Worm (Caenorhabditis elegans): Measurements from ENCODE around the gene tag-329.
A peak's percentile ranks its signal among the peaks of the same experiment; 100 is the strongest.

The tag-329 gene

ce11 chrV:9534621-9535020 is at the start of gene tag-329:
Gene tag-329, plus strand, starts transcription at chrV:9534921.
- TF ChIP-seq egl-27 (tag; optimal IDR thresholded peaks at IDR 0.05) (no peak), unc-55 (GFP tag; optimal IDR thresholded peaks at IDR 0.05) (no peak), F13H6.1 (tag; optimal IDR thresholded peaks at IDR 0.05) (no peak), nhr-21 (tag; optimal IDR thresholded peaks at IDR 0.05) (no peak), dmd-4 (tag; optimal IDR thresholded peaks at IDR 0.05) (no peak), C34F6.9 (tag; optimal IDR thresholded peaks at IDR 0.05) (no peak), nhr-25 (tag; optimal IDR thresholded peaks at IDR 0.05) (no peak), mbf-1 (tag; optimal IDR thresholded peaks at IDR 0.05) (no peak), mdl-1 (tag; optimal IDR thresholded peaks at IDR 0.05) (no peak), nhr-237 (tag; optimal IDR thresholded peaks at IDR 0.05) (no peak)

ce11 chrV:9485508-9485907 is 49.2 kb upstream of the tag-329 start:
- TF ChIP-seq dmd-4 (tag; optimal IDR thresholded peaks at IDR 0.05): no peak
- no peak for TF ChIP-seq nhr-237 (tag; optimal IDR thresholded peaks at IDR 0.05)
- TF ChIP-seq R02D3.7 (tag; optimal IDR thresholded peaks at IDR 0.05): no peak
- TF ChIP-seq ZK546.5 (tag; optimal IDR thresholded peaks at IDR 0.05): no peak
- no peak for TF ChIP-seq unc-55 (GFP tag; optimal IDR thresholded peaks at IDR 0.05)
- no peak for TF ChIP-seq mdl-1 (tag; optimal IDR thresholded peaks at IDR 0.05)
- TF ChIP-seq ama-1 (optimal IDR thresholded peaks at IDR 0.05): no peak
- TF ChIP-seq lin-39 (tag; optimal IDR thresholded peaks at IDR 0.05): no peak
- TF ChIP-seq nhr-129 (tag; optimal IDR thresholded peaks at IDR 0.05): no peak
- no peak for TF ChIP-seq blmp-1 (tag; optimal IDR thresholded peaks at IDR 0.05; ENCODE audit: insufficient read depth)
- no peak for TF ChIP-seq nhr-23 (tag; optimal IDR thresholded peaks at IDR 0.05)
- TF ChIP-seq unc-39 (tag; optimal IDR thresholded peaks at IDR 0.05): no peak
- no peak for TF ChIP-seq elt-1 (tag; optimal IDR thresholded peaks at IDR 0.05)
- TF ChIP-seq ztf-11 (tag; optimal IDR thresholded peaks at IDR 0.05): no peak

- TF ChIP-seq alr-1 (tag; optimal IDR thresholded peaks at IDR 0.05) (no peak), fos-1 (tag; optimal IDR thresholded peaks at IDR 0.05) (peak; percentile 28), Y55F3AM.14 (GFP tag; optimal IDR thresholded peaks at IDR 0.05) (no peak)
Observed at ce11 chrV:9489411-9489810, 45.3 kb upstream of the tag-329 start, which contains the start of gene K06A4.10. Gene K06A4.10, minus strand, starts transcription at chrV:9489800.

ce11 chrV:9491440-9492160 is 43.1 kb upstream of the tag-329 start, which contains the start of gene K06A4.7:
Gene K06A4.7, minus strand, starts transcription at chrV:9491490.
- peak; percentile 35 for TF ChIP-seq fos-1 (tag; optimal IDR thresholded peaks at IDR 0.05)
- TF ChIP-seq mab-5 (tag; optimal IDR thresholded peaks at IDR 0.05): no peak
- TF ChIP-seq sem-4 (tag; optimal IDR thresholded peaks at IDR 0.05): no peak
- peak; percentile 46 for TF ChIP-seq sma-9 (GFP tag; optimal IDR thresholded peaks at IDR 0.05)
- no peak for TF ChIP-seq sma-9 (tag; optimal IDR thresholded peaks at IDR 0.05)
- no peak for TF ChIP-seq F13H6.1 (tag; optimal IDR thresholded peaks at IDR 0.05)
- TF ChIP-seq lin-39 (tag; optimal IDR thresholded peaks at IDR 0.05): no peak
- no peak for TF ChIP-seq aly-2 (tag; optimal IDR thresholded peaks at IDR 0.05)
- no peak for TF ChIP-seq nhr-6 (tag; optimal IDR thresholded peaks at IDR 0.05)
- TF ChIP-seq unc-55 (GFP tag; optimal IDR thresholded peaks at IDR 0.05): no peak
- TF ChIP-seq nhr-11 (tag; optimal IDR thresholded peaks at IDR 0.05): no peak
- no peak for TF ChIP-seq lin-11 (tag; optimal IDR thresholded peaks at IDR 0.05)
- peak; percentile 45 for TF ChIP-seq crh-2 (tag; optimal IDR thresholded peaks at IDR 0.05)
- TF ChIP-seq ztf-4 (tag; optimal IDR thresholded peaks at IDR 0.05): no peak
- TF ChIP-seq ama-1 (optimal IDR thresholded peaks at IDR 0.05): no peak
- no peak for TF ChIP-seq zag-1 (tag; optimal IDR thresholded peaks at IDR 0.05)

ce11 chrV:9492460-9492859 is 42.3 kb upstream of the tag-329 start:
- TF ChIP-seq sma-9 (GFP tag; optimal IDR thresholded peaks at IDR 0.05) (peak; percentile 44), sma-9 (tag; optimal IDR thresholded peaks at IDR 0.05) (no peak), alr-1 (tag; optimal IDR thresholded peaks at IDR 0.05) (no peak), aly-2 (tag; optimal IDR thresholded peaks at IDR 0.05) (no peak), crh-2 (tag; optimal IDR thresholded peaks at IDR 0.05) (no peak), nhr-21 (tag; optimal IDR thresholded peaks at IDR 0.05) (no peak), fos-1 (tag; optimal IDR thresholded peaks at IDR 0.05) (peak; percentile 27), ztf-11 (tag; optimal IDR thresholded peaks at IDR 0.05) (no peak), blmp-1 (tag; optimal IDR thresholded peaks at IDR 0.05; ENCODE audit: insufficient read depth) (no peak), gmeb-1 (tag; optimal IDR thresholded peaks at IDR 0.05) (no peak)

All from whole organism, L2 larva.